Fruit fly (Drosophila melanogaster) whole organism, pupa: ENCODE results near the gene CG43138.

Experiments used
- CG14655 ChIP-seq: fragments of 200-800 bp; sonication (Bioruptor generic); optimal IDR thresholded peaks from 3 replicates; lab custom pipeline; 2017; ENCODE audit warnings: mild to moderate bottlenecking, missing biosample characterization, missing genetic modification reagents, missing genetic modification characterization
- CG32121 ChIP-seq: fragments of 200-800 bp; sonication (Bioruptor generic); IDR thresholded peaks from 2 replicates; pipeline ENCODE4 v1.3.6; 2022; ENCODE audit warnings: missing biosample characterization, missing genetic modification characterization
- D1 ChIP-seq: fragments of 200-800 bp; sonication (Bioruptor generic); optimal IDR thresholded peaks from 2 replicates; lab custom pipeline; 2018; ENCODE audit warnings: missing biosample characterization, mild to moderate bottlenecking, missing genetic modification characterization, moderate library complexity
- rn ChIP-seq: fragments of 200-800 bp; sonication (Bioruptor generic); IDR thresholded peaks from 2 replicates; pipeline ENCODE4 v1.3.6; 2022; ENCODE audit warnings: missing biosample characterization, missing genetic modification characterization

DNA sequence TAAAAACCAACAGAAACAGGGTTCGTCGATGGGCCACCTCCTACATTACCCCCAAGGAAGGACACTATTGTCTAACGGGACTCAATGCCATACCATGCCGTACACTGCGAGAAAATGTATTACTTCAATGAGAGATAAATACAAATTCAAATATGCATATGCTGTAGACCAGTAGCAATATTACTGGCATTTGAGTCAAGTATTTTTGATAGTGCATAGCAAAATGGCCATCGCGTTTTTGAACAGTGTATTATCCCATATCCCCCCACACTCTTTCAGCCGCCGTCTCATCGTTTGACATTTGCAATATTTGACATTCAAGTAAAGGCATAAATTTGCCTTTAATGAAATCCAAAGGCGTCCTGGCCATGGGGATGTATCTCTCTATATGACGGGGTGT, 39.9 kb upstream of the CG43138 start:
- no peak for TF ChIP-seq CG32121 (GFP tag; lab: Robert Waterston, UW)
- no peak for TF ChIP-seq rn
- TF ChIP-seq D1 (tag; lab: Kevin White, UChicago) = no peak
- no peak for TF ChIP-seq CG14655
